Fruit fly (Drosophila melanogaster) whole organism, embryonic: Measurements from ENCODE around the gene CG7646.
A peak's percentile ranks its signal among the peaks of the same experiment; 100 is the strongest.

Experiments used
- Aef1 ChIP-seq: fragments of 200-800 bp; sonication (Bioruptor generic); IDR thresholded peaks from 3 replicates; pipeline ENCODE4 v1.3.6; 2022; ENCODE audit warnings: missing biosample characterization, missing genetic modification characterization
- C15 ChIP-seq: fragments of 200-800 bp; sonication (Bioruptor generic); IDR thresholded peaks from 3 replicates; pipeline ENCODE4 v1.3.6; 2022; ENCODE audit warnings: missing biosample characterization, missing genetic modification characterization
- CG10979 ChIP-seq: fragments of 200-800 bp; sonication (Bioruptor generic); optimal IDR thresholded peaks from 2 replicates; lab custom pipeline; 2018; ENCODE audit warnings: missing biosample characterization, mild to moderate bottlenecking, missing genetic modification characterization, moderate library complexity
- CG11093 ChIP-seq: fragments of 200-800 bp; sonication (Bioruptor generic); IDR thresholded peaks from 3 replicates; pipeline ENCODE4 v1.3.6; 2022; ENCODE audit warnings: missing biosample characterization, missing genetic modification characterization
- CG12104 ChIP-seq: fragments of 200-800 bp; sonication (Bioruptor generic); optimal IDR thresholded peaks from 3 replicates; lab custom pipeline; 2016; ENCODE audit warnings: missing biosample characterization, missing genetic modification characterization
- CG12299 ChIP-seq: fragments of 200-800 bp; sonication (Bioruptor generic); optimal IDR thresholded peaks from 2 replicates; lab custom pipeline; 2018; ENCODE audit warnings: missing biosample characterization, mild to moderate bottlenecking, missing genetic modification characterization
- CG12659 ChIP-seq: fragments of 200-800 bp; sonication (Bioruptor generic); optimal IDR thresholded peaks from 3 replicates; lab custom pipeline; 2017; ENCODE audit warnings: mild to moderate bottlenecking, missing biosample characterization, missing genetic modification reagents, missing genetic modification characterization
- CG13123 ChIP-seq: fragments of 200-800 bp; sonication (Bioruptor generic); optimal IDR thresholded peaks from 2 replicates; lab custom pipeline; 2016; ENCODE audit warnings: missing biosample characterization, missing genetic modification characterization
- CG13424 ChIP-seq: fragments of 200-800 bp; sonication (Bioruptor generic); optimal IDR thresholded peaks from 2 replicates; lab custom pipeline; 2019; ENCODE audit warnings: missing biosample characterization, mild to moderate bottlenecking, missing genetic modification characterization, moderate library complexity
- CG15011 ChIP-seq: fragments of 200-800 bp; sonication (Bioruptor generic); optimal IDR thresholded peaks from 3 replicates; lab custom pipeline; 2018; ENCODE audit warnings: missing biosample characterization, mild to moderate bottlenecking, missing genetic modification characterization
- CG1529 ChIP-seq: fragments of 200-800 bp; sonication (Bioruptor generic); optimal IDR thresholded peaks from 3 replicates; lab custom pipeline; 2018; ENCODE audit warnings: missing biosample characterization, missing genetic modification characterization
- CG16813 ChIP-seq: fragments of 200-800 bp; sonication (Bioruptor generic); IDR thresholded peaks from 3 replicates; pipeline ENCODE4 v1.3.6; 2022; ENCODE audit warnings: missing biosample characterization, missing genetic modification characterization; ENCODE audit not compliant: partially characterized antibody
- CG17912 ChIP-seq: fragments of 200-800 bp; sonication (Bioruptor generic); optimal IDR thresholded peaks from 2 replicates; lab custom pipeline; 2018; ENCODE audit warnings: missing biosample characterization, mild to moderate bottlenecking, missing genetic modification characterization
- CG18011 ChIP-seq: fragments of 200-800 bp; sonication (Bioruptor generic); optimal IDR thresholded peaks from 2 replicates; lab custom pipeline; 2017; ENCODE audit warnings: missing biosample characterization, missing genetic modification characterization, mild to moderate bottlenecking, moderate library complexity, missing genotype
- CG2202 ChIP-seq: fragments of 200-800 bp; sonication (Bioruptor generic); optimal IDR thresholded peaks from 2 replicates; lab custom pipeline; 2018; ENCODE audit warnings: missing biosample characterization, mild to moderate bottlenecking, missing genetic modification characterization
- CG2712 ChIP-seq: fragments of 200-800 bp; optimal IDR thresholded peaks from 3 replicates; lab custom pipeline; 2019; ENCODE audit warnings: missing biosample characterization, mild to moderate bottlenecking, missing genetic modification characterization, moderate library complexity
- CG33557 ChIP-seq: fragments of 200-800 bp; sonication (Bioruptor generic); optimal IDR thresholded peaks from 2 replicates; lab custom pipeline; 2019; ENCODE audit warnings: missing biosample characterization, mild to moderate bottlenecking, missing genetic modification characterization, moderate library complexity
- CTCF ChIP-seq: fragments of 200-800 bp; sonication (Bioruptor generic); optimal IDR thresholded peaks from 2 replicates; lab custom pipeline; 2017; ENCODE audit warnings: missing biosample characterization, mild to moderate bottlenecking, missing genetic modification characterization, moderate library complexity
- CoRest ChIP-seq: fragments of 200-800 bp; sonication (Bioruptor generic); optimal IDR thresholded peaks from 3 replicates; lab custom pipeline; 2018; ENCODE audit warnings: missing biosample characterization, mild to moderate bottlenecking, missing genetic modification characterization, moderate library complexity
- E2f2 ChIP-seq: fragments of 200-800 bp; sonication (Bioruptor generic); IDR thresholded peaks from 2 replicates; pipeline ENCODE4 v1.3.6; 2022; ENCODE audit warnings: missing biosample characterization, missing genetic modification characterization
- Eip74EF ChIP-seq, 2 experiments: fragments of 200-800 bp in 1 of 2; fragments of >200 bp in 1 of 2; sonication (Bioruptor generic) in 1 of 2; optimal IDR thresholded peaks; 2 replicates each; lab custom pipeline; 2017 to 2019; ENCODE audit warnings: missing biosample characterization in 2 of 2, missing genetic modification characterization in 2 of 2, mild to moderate bottlenecking in 1 of 2, moderate library complexity in 1 of 2
- Hr78 ChIP-seq, 2 experiments: fragments of 200-800 bp in 1 of 2; fragments of >200 bp in 1 of 2; sonication (Bioruptor generic) in 1 of 2; optimal IDR thresholded peaks; 2 replicates each; lab custom pipeline; 2017 to 2019; ENCODE audit warnings: missing biosample characterization in 2 of 2, missing genetic modification characterization in 2 of 2, mild to moderate bottlenecking in 1 of 2, moderate library complexity in 1 of 2
- MESR4 ChIP-seq: fragments of 200-800 bp; sonication (Bioruptor generic); optimal IDR thresholded peaks from 2 replicates; lab custom pipeline; 2018; ENCODE audit warnings: missing biosample characterization, mild to moderate bottlenecking, missing genetic modification characterization, moderate library complexity
- Med ChIP-seq: fragments of 200-800 bp; sonication (Bioruptor generic); peaks from one replicate; lab custom pipeline; 2016; ENCODE audit warnings: missing biosample characterization, missing genetic modification characterization, mild to moderate bottlenecking, inconsistent platforms, moderate library complexity
- Mrtf ChIP-seq: fragments of 200-800 bp; sonication (Bioruptor generic); IDR thresholded peaks from 3 replicates; pipeline ENCODE4 v1.3.6; 2022; ENCODE audit warnings: missing biosample characterization, missing genetic modification characterization
- Nf-YA ChIP-seq: fragments of 200-800 bp; sonication (Bioruptor generic); IDR thresholded peaks from 2 replicates; pipeline ENCODE4 v1.3.6; 2022; ENCODE audit warnings: missing biosample characterization, missing genetic modification characterization
- Rfx ChIP-seq: fragments of 200-800 bp; sonication (Bioruptor generic); IDR thresholded peaks from 2 replicates; pipeline ENCODE4 v1.3.6; 2022; ENCODE audit warnings: missing biosample characterization, missing genetic modification characterization
- Scr ChIP-seq: fragments of 200-800 bp; sonication (Bioruptor generic); IDR thresholded peaks from 2 replicates; pipeline ENCODE4 v1.3.6; 2022; ENCODE audit warnings: missing biosample characterization, missing genetic modification characterization; ENCODE audit not compliant: partially characterized antibody
- Spps ChIP-seq: fragments of 200-800 bp; sonication (Bioruptor generic); optimal IDR thresholded peaks from 2 replicates; lab custom pipeline; 2018; ENCODE audit warnings: missing biosample characterization, mild to moderate bottlenecking, missing genetic modification characterization
- amos ChIP-seq: fragments of 200-800 bp; sonication (Bioruptor generic); IDR thresholded peaks from 2 replicates; pipeline ENCODE4 v1.3.6; 2022; ENCODE audit warnings: missing biosample characterization, missing genetic modification characterization; ENCODE audit not compliant: partially characterized antibody
- ci ChIP-seq: fragments of 200-800 bp; sonication (Bioruptor generic); IDR thresholded peaks from 3 replicates; pipeline ENCODE4 v1.3.6; 2022; ENCODE audit warnings: missing biosample characterization, missing genetic modification characterization
- da ChIP-seq: fragments of 200-800 bp; sonication (Bioruptor generic); optimal IDR thresholded peaks from 2 replicates; lab custom pipeline; 2016; ENCODE audit warnings: missing biosample characterization, missing genetic modification characterization
- eve ChIP-seq, 2 experiments: fragments of >200 bp; optimal IDR thresholded peaks; 2 replicates each; lab custom pipeline; 2017; ENCODE audit warnings: missing biosample characterization in 2 of 2, missing genetic modification characterization in 2 of 2
- gsb-n ChIP-seq: fragments of 200-800 bp; sonication (Bioruptor generic); optimal IDR thresholded peaks from 3 replicates; lab custom pipeline; 2018; ENCODE audit warnings: missing biosample characterization, mild to moderate bottlenecking, missing genetic modification characterization
- ham ChIP-seq: fragments of 200-800 bp; sonication (Bioruptor generic); IDR thresholded peaks from 2 replicates; pipeline ENCODE4 v1.3.6; 2022; ENCODE audit warnings: missing biosample characterization, missing genetic modification characterization
- insv ChIP-seq, 2 experiments: fragments of 200-800 bp; sonication (Bioruptor generic); optimal IDR thresholded peaks; 3 replicates each; lab custom pipeline; 2016 to 2018; ENCODE audit warnings: missing biosample characterization in 2 of 2, missing genetic modification characterization in 2 of 2
- lbe ChIP-seq: fragments of 200-800 bp; sonication (Bioruptor generic); optimal IDR thresholded peaks from 2 replicates; lab custom pipeline; 2016; ENCODE audit warnings: missing biosample characterization, mild to moderate bottlenecking, missing genetic modification characterization
- mirr ChIP-seq: fragments of 200-800 bp; sonication (Bioruptor generic); optimal IDR thresholded peaks from 3 replicates; lab custom pipeline; 2018; ENCODE audit warnings: missing biosample characterization, mild to moderate bottlenecking, missing genetic modification characterization
- nerfin-1 ChIP-seq: fragments of 200-800 bp; sonication (Bioruptor generic); optimal IDR thresholded peaks from 3 replicates; lab custom pipeline; 2019; ENCODE audit warnings: missing biosample characterization, mild to moderate bottlenecking, missing genetic modification characterization, moderate library complexity
- nmo ChIP-seq: fragments of 200-800 bp; sonication (Bioruptor generic); optimal IDR thresholded peaks from 2 replicates; lab custom pipeline; 2018; ENCODE audit warnings: missing biosample characterization, mild to moderate bottlenecking, missing genetic modification characterization, moderate library complexity
- phol ChIP-seq: fragments of 200-800 bp; sonication (Bioruptor generic); optimal IDR thresholded peaks from 3 replicates; lab custom pipeline; 2018; ENCODE audit warnings: missing biosample characterization, mild to moderate bottlenecking, missing genetic modification characterization, moderate library complexity
- sens ChIP-seq: fragments of 200-800 bp; sonication (Bioruptor generic); peaks from one replicate; lab custom pipeline; 2016; ENCODE audit warnings: missing biosample characterization, missing genetic modification characterization
- sqz ChIP-seq: fragments of 200-800 bp; sonication (Bioruptor generic); optimal IDR thresholded peaks from 3 replicates; lab custom pipeline; 2018; ENCODE audit warnings: missing biosample characterization, mild to moderate bottlenecking, missing genetic modification characterization
- stwl ChIP-seq: fragments of 200-800 bp; sonication (Bioruptor generic); optimal IDR thresholded peaks from 3 replicates; lab custom pipeline; 2018; ENCODE audit warnings: missing biosample characterization, mild to moderate bottlenecking, missing genetic modification characterization, moderate library complexity
- tll ChIP-seq, 2 experiments: fragments of 200-800 bp in 1 of 2; fragments of >200 bp in 1 of 2; sonication (Bioruptor generic) in 1 of 2; optimal IDR thresholded peaks; 2 replicates each; lab custom pipeline; 2017 to 2019; ENCODE audit warnings: missing biosample characterization in 2 of 2, missing genetic modification characterization in 2 of 2, mild to moderate bottlenecking in 1 of 2, moderate library complexity in 1 of 2
- unc-4 ChIP-seq: fragments of 200-800 bp; sonication (Bioruptor generic); IDR thresholded peaks from 2 replicates; pipeline ENCODE4 v1.3.6; 2022; ENCODE audit warnings: missing biosample characterization, missing genetic modification characterization; ENCODE audit not compliant: partially characterized antibody
- unpg ChIP-seq: fragments of 200-800 bp; sonication (Bioruptor generic); optimal IDR thresholded peaks from 3 replicates; lab custom pipeline; 2018; ENCODE audit warnings: missing biosample characterization, mild to moderate bottlenecking, missing genetic modification characterization, moderate library complexity
- vvl ChIP-seq: fragments of 200-800 bp; sonication (Bioruptor generic); IDR thresholded peaks from 2 replicates; pipeline ENCODE4 v1.3.6; 2022; ENCODE audit warnings: missing biosample characterization, missing genetic modification characterization
- zen ChIP-seq: fragments of 200-800 bp; sonication (Bioruptor generic); optimal IDR thresholded peaks from 3 replicates; lab custom pipeline; 2018; ENCODE audit warnings: missing biosample characterization, mild to moderate bottlenecking, missing genetic modification characterization, moderate library complexity
- zfh1 ChIP-seq: fragments of 200-800 bp; sonication (Bioruptor generic); IDR thresholded peaks from 3 replicates; pipeline ENCODE4 v1.3.6; 2022; ENCODE audit warnings: missing biosample characterization, missing genetic modification characterization

The CG7646 gene

dm6 chr3L:20004442-20004869 lies 12.8 kb downstream of the CG7646 start (continued):
- TF ChIP-seq CG2712 (tag; lab: Kevin White, UChicago) (peak; percentile 60), mirr (GFP tag; lab: Kevin White, UChicago) (peak; percentile 8), insv (GFP tag; optimal IDR thresholded peaks at IDR 0.05; lab: Kevin White, UChicago) (peak; percentile 88 to 100), Hr78 (GFP tag; optimal IDR thresholded peaks at IDR 0.05; lab: Kevin White, UChicago) (no peak), CG12299 (tag; lab: Kevin White, UChicago) (no peak), stwl (tag; lab: Kevin White, UChicago) (peak; percentile 44), sqz (peak; percentile 6), unpg (GFP tag; lab: Kevin White, UChicago) (peak; percentile 20), C15 (no peak), phol (tag; lab: Kevin White, UChicago) (peak; percentile 8), Spps (tag; lab: Kevin White, UChicago) (peak; percentile 4), CG17912 (peak; percentile 60), CG15011 (GFP tag; lab: Kevin White, UChicago) (no peak), CG33557 (GFP tag; lab: Kevin White, UChicago) (peak; percentile 23), CG10979 (tag; lab: Kevin White, UChicago) (peak; percentile 46), gsb-n (tag; lab: Kevin White, UChicago) (peak; percentile 46), unc-4 (GFP tag; lab: Robert Waterston, UW) (peak; percentile 55; the same call in 1 of the 2 replicates), Aef1 (GFP tag; lab: Robert Waterston, UW) (no peak), CG18011 (peak; percentile 45), amos (GFP tag; lab: Robert Waterston, UW) (peak; percentile 60; the same call in 1 of the 2 replicates), ham (no peak), CG11093 (GFP tag; lab: Robert Waterston, UW) (no peak), CG13123 (GFP tag; lab: Kevin White, UChicago) (no peak), Eip74EF (GFP tag; optimal IDR thresholded peaks at IDR 0.05; lab: Kevin White, UChicago) (peak in 1 of 2 experiments; percentile 4), da (GFP tag; lab: Kevin White, UChicago) (no peak), eve (GFP tag; optimal IDR thresholded peaks at IDR 0.05; lab: Kevin White, UChicago) (peak in 1 of 2 experiments; percentile 65), Mrtf (no peak), CG2202 (tag; lab: Kevin White, UChicago) (peak; percentile 18), nmo (GFP tag; lab: Kevin White, UChicago) (peak; percentile 1), vvl (GFP tag; lab: Robert Waterston, UW) (peak; percentile 79; the same call in 1 of the 2 replicates), lbe (GFP tag; lab: Kevin White, UChicago) (peak; percentile 33), CG12659 (GFP tag; lab: Kevin White, UChicago) (peak; percentile 41), MESR4 (GFP tag; lab: Kevin White, UChicago) (no peak), zfh1 (GFP tag; lab: Robert Waterston, UW) (no peak), Rfx (GFP tag; lab: Robert Waterston, UW) (no peak), CG12104 (GFP tag; lab: Kevin White, UChicago) (no peak), tll (GFP tag; optimal IDR thresholded peaks at IDR 0.05; lab: Kevin White, UChicago) (no peak), Scr (GFP tag; lab: Robert Waterston, UW) (peak; percentile 56), CG16813 (GFP tag; lab: Robert Waterston, UW) (peak; percentile 62; the same call in 1 of the 3 replicates), Nf-YA (no peak), sens (GFP tag; lab: Kevin White, UChicago) (peak; percentile 69), CG1529 (GFP tag; lab: Kevin White, UChicago) (no peak), CTCF (peak; percentile 93), nerfin-1 (tag; lab: Kevin White, UChicago) (peak; percentile 74), Med (peak; percentile 75), CG13424 (tag; lab: Kevin White, UChicago) (peak; percentile 38), ci (peak; percentile 56; the same call in 2 of the 3 replicates), CoRest (tag; lab: Kevin White, UChicago) (peak; percentile 36), zen (tag; lab: Kevin White, UChicago) (peak; percentile 49), E2f2 (GFP tag; lab: Robert Waterston, UW) (peak; percentile 24; the same call in 1 of the 2 replicates)
